Worm (Caenorhabditis elegans): ENCODE results near the gene cng-1.

DNA sequence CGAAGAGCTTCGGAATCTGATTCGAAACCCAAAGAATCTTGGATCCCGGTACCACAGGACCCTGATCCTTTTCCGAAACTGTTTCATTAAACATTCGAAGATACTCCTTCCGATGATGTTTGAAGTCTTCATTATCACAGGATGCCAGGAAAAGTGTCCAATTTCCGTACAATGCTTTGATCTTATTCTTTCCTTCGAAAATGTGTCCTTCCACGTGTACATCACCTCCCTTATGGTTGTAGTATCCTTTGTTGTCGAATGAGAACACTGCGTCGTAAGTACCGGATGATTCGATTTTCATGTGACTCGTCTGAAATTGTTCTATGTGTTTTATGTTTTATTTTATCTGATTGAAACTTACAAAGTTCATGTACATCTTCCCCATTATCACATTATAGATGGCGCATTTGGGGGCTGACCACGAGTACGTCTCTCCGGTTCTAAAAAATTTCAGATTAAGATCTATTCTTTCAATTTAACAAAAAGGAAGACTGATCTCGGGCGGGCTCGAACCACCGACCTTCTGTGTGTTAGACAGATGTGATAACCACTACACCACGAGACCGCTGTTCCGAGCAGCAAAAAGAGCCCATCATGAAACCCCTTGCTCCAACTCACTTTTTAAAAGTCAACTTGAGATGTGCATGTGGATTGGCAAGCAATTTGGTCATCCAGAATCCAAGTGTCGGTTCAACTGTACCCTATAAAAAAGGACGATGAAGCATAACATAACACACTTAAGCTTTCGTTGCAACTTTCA lies 18.6 kb downstream of the cng-1 start:
- TF ChIP-seq unc-62 (GFP tag; optimal IDR thresholded peaks at IDR 0.05) (no peak), egl-27 (tag; optimal IDR thresholded peaks at IDR 0.05) (no peak), R02D3.7 (tag; optimal IDR thresholded peaks at IDR 0.05) (no peak), skn-1 (tag; optimal IDR thresholded peaks at IDR 0.05) (no peak), ztf-11 (tag; optimal IDR thresholded peaks at IDR 0.05) (no peak), nhr-12 (tag; optimal IDR thresholded peaks at IDR 0.05) (no peak), aly-2 (tag; optimal IDR thresholded peaks at IDR 0.05) (no peak), elt-1 (tag; optimal IDR thresholded peaks at IDR 0.05) (no peak), gmeb-1 (tag; optimal IDR thresholded peaks at IDR 0.05) (no peak), nhr-237 (tag; optimal IDR thresholded peaks at IDR 0.05) (no peak), sem-4 (tag; optimal IDR thresholded peaks at IDR 0.05) (no peak), nhr-25 (tag; optimal IDR thresholded peaks at IDR 0.05) (peak; percentile 18), nhr-77 (tag; optimal IDR thresholded peaks at IDR 0.05) (no peak)
